Worm (Caenorhabditis elegans) whole organism, mixed stage, embryonic: ENCODE results near the gene snt-7.

Experiments used
- bed-3 ChIP-seq: fragments of 200-800 bp; sonication (Bioruptor generic); optimal IDR thresholded peaks from 3 replicates; lab custom pipeline; 2018; ENCODE audit warnings: mild to moderate bottlenecking, missing genetic modification characterization, moderate library complexity, missing compliant biosample characterization
- blmp-1 ChIP-seq: fragments of 150-350 bp; optimal IDR thresholded peaks from 2 replicates; lab custom pipeline; 2014; ENCODE audit warnings: missing biosample characterization, missing genetic modification characterization
- ceh-39 ChIP-seq: fragments of 150-350 bp; optimal IDR thresholded peaks from 2 replicates; lab custom pipeline; 2014; ENCODE audit warnings: missing biosample characterization, missing genetic modification characterization
- ceh-43 ChIP-seq: fragments of 200-800 bp; sonication (Bioruptor generic); optimal IDR thresholded peaks from 2 replicates; lab custom pipeline; 2018; ENCODE audit warnings: mild to moderate bottlenecking, missing genetic modification characterization, moderate library complexity, missing compliant biosample characterization
- ceh-83 ChIP-seq: fragments of 200-800 bp; sonication (Bioruptor generic); optimal IDR thresholded peaks from 2 replicates; lab custom pipeline; 2018; ENCODE audit warnings: mild to moderate bottlenecking, missing genetic modification characterization, missing compliant biosample characterization
- ces-1 ChIP-seq: fragments of 150-350 bp; optimal IDR thresholded peaks from 2 replicates; lab custom pipeline; 2014; ENCODE audit warnings: missing biosample characterization, missing genetic modification reagents, missing genetic modification characterization
- cnd-1 ChIP-seq: fragments of 200-800 bp; sonication (Bioruptor generic); optimal IDR thresholded peaks from 2 replicates; lab custom pipeline; 2018; ENCODE audit warnings: mild to moderate bottlenecking, missing genetic modification characterization, missing compliant biosample characterization
- drap-1 ChIP-seq: fragments of 200-800 bp; sonication (Bioruptor generic); optimal IDR thresholded peaks from 3 replicates; lab custom pipeline; 2018; ENCODE audit warnings: mild to moderate bottlenecking, missing genetic modification characterization, missing compliant biosample characterization
- elt-1 ChIP-seq: sonication (generic microtip); optimal IDR thresholded peaks from 2 replicates; lab custom pipeline; 2017; ENCODE audit warnings: missing genetic modification characterization, mild to moderate bottlenecking, missing compliant biosample characterization, antibody characterized with exemption, moderate library complexity, borderline replicate concordance; ENCODE audit not compliant: insufficient read depth
- flh-1 ChIP-seq: fragments of 200-800 bp; sonication (Bioruptor generic); optimal IDR thresholded peaks from 2 replicates; lab custom pipeline; 2018; ENCODE audit warnings: mild to moderate bottlenecking, missing genetic modification characterization, moderate library complexity, missing compliant biosample characterization
- ham-2 ChIP-seq: fragments of 200-800 bp; sonication (Bioruptor generic); optimal IDR thresholded peaks from 2 replicates; lab custom pipeline; 2018; ENCODE audit warnings: mild to moderate bottlenecking, missing genetic modification characterization, missing compliant biosample characterization
- hlh-1 ChIP-seq: fragments of 150-350 bp; optimal IDR thresholded peaks from 2 replicates; lab custom pipeline; 2014; ENCODE audit warnings: missing biosample characterization, missing genetic modification reagents, missing genetic modification characterization
- lin-13 ChIP-seq: fragments of 150-350 bp; optimal IDR thresholded peaks from 2 replicates; lab custom pipeline; 2014; ENCODE audit warnings: missing biosample characterization, missing genetic modification characterization
- lin-32 ChIP-seq: fragments of 200-800 bp; sonication (Bioruptor generic); optimal IDR thresholded peaks from 2 replicates; lab custom pipeline; 2018; ENCODE audit warnings: mild to moderate bottlenecking, missing genetic modification characterization, missing compliant biosample characterization
- lsy-2 ChIP-seq: fragments of 150-350 bp; optimal IDR thresholded peaks from 2 replicates; lab custom pipeline; 2014; ENCODE audit warnings: missing biosample characterization, missing genetic modification characterization
- mab-5 ChIP-seq: fragments of 150-350 bp; optimal IDR thresholded peaks from 2 replicates; lab custom pipeline; 2014; ENCODE audit warnings: missing biosample characterization, missing genetic modification characterization
- mls-2 ChIP-seq: sonication (generic microtip); optimal IDR thresholded peaks from 2 replicates; lab custom pipeline; 2016; ENCODE audit warnings: mild to moderate bottlenecking, missing genetic modification characterization, moderate library complexity, missing compliant biosample characterization
- nhr-12 ChIP-seq: fragments of 150-350 bp; optimal IDR thresholded peaks from 2 replicates; lab custom pipeline; 2014; ENCODE audit warnings: missing biosample characterization, missing genetic modification characterization
- nhr-2 ChIP-seq: fragments of 150-350 bp; optimal IDR thresholded peaks from 2 replicates; lab custom pipeline; 2014; ENCODE audit warnings: missing biosample characterization, missing genetic modification characterization
- nhr-237 ChIP-seq: fragments of 150-350 bp; optimal IDR thresholded peaks from 2 replicates; lab custom pipeline; 2014; ENCODE audit warnings: missing biosample characterization, missing genetic modification characterization
- nhr-28 ChIP-seq: fragments of 150-350 bp; optimal IDR thresholded peaks from 2 replicates; lab custom pipeline; 2014; ENCODE audit warnings: missing biosample characterization, missing genetic modification characterization
- nhr-76 ChIP-seq: sonication (generic microtip); optimal IDR thresholded peaks from 2 replicates; lab custom pipeline; 2017; ENCODE audit warnings: missing biosample characterization, missing genetic modification characterization
- sem-2 ChIP-seq: fragments of 200-800 bp; sonication (Bioruptor generic); optimal IDR thresholded peaks from 2 replicates; lab custom pipeline; 2018; ENCODE audit warnings: mild to moderate bottlenecking, missing genetic modification characterization, missing compliant biosample characterization
- snpc-4 ChIP-seq: fragments of 150-350 bp; optimal IDR thresholded peaks from 2 replicates; lab custom pipeline; 2014; ENCODE audit warnings: missing biosample characterization, missing genetic modification characterization
- unc-120 ChIP-seq: sonication (generic microtip); optimal IDR thresholded peaks from 2 replicates; lab custom pipeline; 2017; ENCODE audit warnings: missing genetic modification characterization, missing compliant biosample characterization; ENCODE audit not compliant: poor library complexity, severe bottlenecking
- unc-62 ChIP-seq: fragments of 150-350 bp; optimal IDR thresholded peaks from 2 replicates; lab custom pipeline; 2014; ENCODE audit warnings: missing biosample characterization, missing genetic modification reagents, missing genetic modification characterization
- zip-8 ChIP-seq: fragments of 150-350 bp; optimal IDR thresholded peaks from 2 replicates; lab custom pipeline; 2014; ENCODE audit warnings: missing biosample characterization, missing genetic modification characterization
- ztf-11 ChIP-seq: fragments of 150-350 bp; optimal IDR thresholded peaks from 2 replicates; lab custom pipeline; 2014; ENCODE audit warnings: missing biosample characterization, missing genetic modification characterization

Gene snt-7

DNA sequence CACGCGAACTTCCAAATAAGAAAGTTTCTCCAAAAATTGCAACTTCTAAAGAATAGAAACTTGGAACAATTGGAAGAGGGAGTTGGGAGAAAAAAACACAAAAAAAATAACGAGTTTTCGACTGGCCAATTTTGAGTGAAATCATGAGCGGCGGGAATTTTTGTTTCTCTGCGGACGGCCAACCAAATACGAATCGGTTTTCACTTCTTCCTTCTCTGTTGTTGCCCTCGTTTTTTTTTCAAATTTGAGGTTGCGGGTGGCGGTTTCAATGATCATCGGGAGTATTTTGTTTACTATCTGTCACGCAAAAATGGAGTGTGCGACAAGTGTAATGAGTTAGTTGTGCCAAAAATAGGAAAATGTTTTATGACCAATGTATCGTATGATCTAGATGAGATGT is 34.7 kb upstream of the snt-7 start:
- TF ChIP-seq elt-1 (tag; lab: Kevin White, UChicago) (no peak), ces-1 (GFP tag; lab: Kevin White, UChicago) (no peak), nhr-76 (no peak), ceh-39 (tag; lab: Kevin White, UChicago) (no peak), lin-13 (tag; lab: Kevin White, UChicago) (no peak), ceh-83 (no peak), cnd-1 (no peak), blmp-1 (no peak), nhr-237 (tag; lab: Kevin White, UChicago) (no peak), nhr-2 (tag; lab: Kevin White, UChicago) (no peak), lsy-2 (no peak), hlh-1 (tag; lab: Kevin White, UChicago) (no peak), flh-1 (GFP tag; lab: Kevin White, UChicago) (no peak), ceh-43 (no peak), mls-2 (tag; lab: Kevin White, UChicago) (no peak), bed-3 (GFP tag; lab: Kevin White, UChicago) (no peak), ham-2 (GFP tag; lab: Kevin White, UChicago) (no peak), unc-120 (tag; lab: Kevin White, UChicago) (no peak)

ce11 chrX:15231800-15232199 is 32.8 kb upstream of the snt-7 start:
- TF ChIP-seq unc-62 (GFP tag; lab: Kevin White, UChicago) (no peak), flh-1 (GFP tag; lab: Kevin White, UChicago) (no peak), drap-1 (GFP tag; lab: Kevin White, UChicago) (no peak), zip-8 (no peak), mab-5 (tag; lab: Kevin White, UChicago) (no peak), nhr-28 (no peak)

DNA sequence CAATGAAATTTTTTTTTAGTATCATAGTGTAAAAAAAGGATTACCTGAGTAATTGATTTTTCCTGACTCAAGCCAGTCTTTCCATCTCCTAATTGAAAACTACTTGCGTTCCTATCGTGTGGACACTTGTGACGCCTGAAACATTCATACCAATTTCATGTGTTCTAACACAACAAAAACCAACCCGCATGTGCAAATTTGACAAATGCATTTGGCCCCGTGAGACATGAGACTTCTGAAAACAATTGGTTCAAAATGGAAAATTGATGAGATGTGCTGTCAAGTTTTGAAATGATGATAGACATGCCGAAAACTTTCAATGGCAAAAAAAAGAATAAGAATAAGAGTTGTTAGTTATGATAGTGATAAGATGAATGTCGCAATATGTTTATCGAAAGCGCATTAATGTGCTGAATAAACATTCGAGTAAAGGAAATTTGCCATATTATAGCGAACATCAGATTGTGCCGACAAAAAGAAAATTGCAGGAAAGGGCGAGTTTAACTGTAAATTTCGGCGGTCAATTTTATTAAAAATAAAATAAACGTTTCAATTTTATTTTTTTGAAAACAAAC is 31.5 kb upstream of the snt-7 start, which contains the start of gene H03A11.2:
TSS of gene H03A11.2 (minus strand) at position 252 of the 575 bp plus-strand sequence.
- TF ChIP-seq lsy-2 (no peak), mab-5 (tag; lab: Kevin White, UChicago) (no peak), ceh-43 (no peak), ztf-11 (no peak), ceh-83 (no peak)

- no peak for TF ChIP-seq elt-1 (tag; lab: Kevin White, UChicago)
- no peak for TF ChIP-seq zip-8
- TF ChIP-seq hlh-1 (tag; lab: Kevin White, UChicago), result no peak
- TF ChIP-seq nhr-28, result no peak
- no peak for TF ChIP-seq mab-5 (tag; lab: Kevin White, UChicago)
- TF ChIP-seq mls-2 (tag; lab: Kevin White, UChicago), result no peak
- no peak for TF ChIP-seq nhr-237 (tag; lab: Kevin White, UChicago)
- no peak for TF ChIP-seq ceh-83
- TF ChIP-seq lsy-2, result no peak
- TF ChIP-seq unc-62 (GFP tag; lab: Kevin White, UChicago), result no peak
- TF ChIP-seq lin-32 (GFP tag; lab: Kevin White, UChicago), result no peak
- no peak for TF ChIP-seq ceh-39 (tag; lab: Kevin White, UChicago)
- no peak for TF ChIP-seq snpc-4 (tag; lab: Kevin White, UChicago)
- TF ChIP-seq bed-3 (GFP tag; lab: Kevin White, UChicago), result no peak
- TF ChIP-seq flh-1 (GFP tag; lab: Kevin White, UChicago), result no peak
- TF ChIP-seq unc-120 (tag; lab: Kevin White, UChicago), result no peak
Measured at ce11 chrX:15229174-15229573, 30.2 kb upstream of the snt-7 start.

- peak; percentile 69 for TF ChIP-seq ces-1 (GFP tag; lab: Kevin White, UChicago)
- TF ChIP-seq sem-2 (GFP tag; lab: Kevin White, UChicago), result no peak
Measured at ce11 chrX:15225180-15225724, 26.3 kb upstream of the snt-7 start.

ce11 chrX:15224128-15224527 is 25.2 kb upstream of the snt-7 start:
- TF ChIP-seq nhr-12 (tag; lab: Kevin White, UChicago) (no peak), nhr-2 (tag; lab: Kevin White, UChicago) (no peak), blmp-1 (no peak), zip-8 (no peak), unc-62 (GFP tag; lab: Kevin White, UChicago) (peak; percentile 72), cnd-1 (no peak), hlh-1 (tag; lab: Kevin White, UChicago) (peak; percentile 31)
